Fruit fly (Drosophila melanogaster) whole organism, embryonic: ENCODE data around the gene Dok.

Experiments
- Atf6 ChIP-seq: fragments of 200-800 bp; sonication (Bioruptor generic); IDR thresholded peaks from 2 replicates; pipeline ENCODE4 v1.3.6; 2022; ENCODE audit warnings: missing biosample characterization, missing genetic modification characterization
- CG10321 ChIP-seq: fragments of 200-800 bp; sonication (Bioruptor generic); IDR thresholded peaks from 2 replicates; pipeline ENCODE4 v1.3.6; 2022; ENCODE audit warnings: missing biosample characterization, missing genetic modification characterization
- CG10654 ChIP-seq: fragments of 200-800 bp; sonication (Bioruptor generic); optimal IDR thresholded peaks from 2 replicates; lab custom pipeline; 2016; ENCODE audit warnings: missing biosample characterization, missing genetic modification characterization
- CG13123 ChIP-seq: fragments of 200-800 bp; sonication (Bioruptor generic); optimal IDR thresholded peaks from 2 replicates; lab custom pipeline; 2016; ENCODE audit warnings: missing biosample characterization, missing genetic modification characterization
- CG13624 ChIP-seq: fragments of 200-800 bp; sonication (Bioruptor generic); optimal IDR thresholded peaks from 2 replicates; lab custom pipeline; 2016; ENCODE audit warnings: missing biosample characterization, missing genetic modification characterization
- CG13894 ChIP-seq: fragments of 200-800 bp; sonication (Bioruptor generic); optimal IDR thresholded peaks from 3 replicates; lab custom pipeline; 2018; ENCODE audit warnings: missing biosample characterization, mild to moderate bottlenecking, missing genetic modification characterization, moderate library complexity
- CG15514 ChIP-seq: fragments of 200-800 bp; sonication (Bioruptor generic); optimal IDR thresholded peaks from 3 replicates; lab custom pipeline; 2017; ENCODE audit warnings: missing biosample characterization, missing genetic modification characterization, mild to moderate bottlenecking, moderate library complexity, missing genetic modification reagents
- CG32767 ChIP-seq: fragments of 200-800 bp; sonication (Bioruptor generic); IDR thresholded peaks from 2 replicates; pipeline ENCODE4 v1.3.6; 2022; ENCODE audit warnings: missing biosample characterization, missing genetic modification characterization
- CG6272 ChIP-seq: fragments of 200-800 bp; sonication (Bioruptor generic); IDR thresholded peaks from 2 replicates; pipeline ENCODE4 v1.3.6; 2022; ENCODE audit warnings: missing biosample characterization, missing genetic modification characterization
- CG6765 ChIP-seq: fragments of 200-800 bp; sonication (Bioruptor generic); optimal IDR thresholded peaks from 3 replicates; lab custom pipeline; 2017; ENCODE audit warnings: missing biosample characterization, mild to moderate bottlenecking, missing genetic modification characterization
- CG9437 ChIP-seq: fragments of 200-800 bp; sonication (Bioruptor generic); optimal IDR thresholded peaks from 2 replicates; lab custom pipeline; 2018; ENCODE audit warnings: missing biosample characterization, mild to moderate bottlenecking, missing genetic modification characterization
- CG9817 ChIP-seq: fragments of 200-800 bp; sonication (Bioruptor generic); optimal IDR thresholded peaks from 2 replicates; lab custom pipeline; 2018; ENCODE audit warnings: missing biosample characterization, mild to moderate bottlenecking, missing genetic modification characterization, moderate library complexity
- D19A ChIP-seq: fragments of 200-800 bp; optimal IDR thresholded peaks from 3 replicates; lab custom pipeline; 2019; ENCODE audit warnings: missing biosample characterization, mild to moderate bottlenecking, missing genetic modification characterization, moderate library complexity
- Dfd ChIP-seq, 2 experiments: fragments of >200 bp; optimal IDR thresholded peaks; 2 replicates each; lab custom pipeline; 2017; ENCODE audit warnings: missing biosample characterization in 2 of 2, missing genetic modification characterization in 2 of 2
- Dref ChIP-seq: fragments of 200-800 bp; sonication (Bioruptor generic); IDR thresholded peaks from 2 replicates; pipeline ENCODE4 v1.3.6; 2022; ENCODE audit warnings: missing biosample characterization, missing genetic modification characterization
- ERR ChIP-seq: fragments of 200-800 bp; sonication (Bioruptor generic); optimal IDR thresholded peaks from 2 replicates; lab custom pipeline; 2016; ENCODE audit warnings: missing biosample characterization, missing genetic modification characterization
- Elba2 ChIP-seq: fragments of 200-800 bp; sonication (Bioruptor generic); optimal IDR thresholded peaks from 3 replicates; lab custom pipeline; 2016; ENCODE audit warnings: missing biosample characterization, missing genetic modification characterization
- Ets97D ChIP-seq: fragments of 200-800 bp; sonication (Bioruptor generic); optimal IDR thresholded peaks from 3 replicates; lab custom pipeline; 2016; ENCODE audit warnings: missing biosample characterization, missing genetic modification characterization
- Fer1 ChIP-seq: fragments of 200-800 bp; sonication (Bioruptor generic); optimal IDR thresholded peaks from 2 replicates; lab custom pipeline; 2017; ENCODE audit warnings: missing biosample characterization, mild to moderate bottlenecking, missing genetic modification characterization
- MESR4 ChIP-seq: fragments of 200-800 bp; sonication (Bioruptor generic); optimal IDR thresholded peaks from 2 replicates; lab custom pipeline; 2018; ENCODE audit warnings: missing biosample characterization, mild to moderate bottlenecking, missing genetic modification characterization, moderate library complexity
- Med ChIP-seq: fragments of 200-800 bp; sonication (Bioruptor generic); peaks from one replicate; lab custom pipeline; 2016; ENCODE audit warnings: missing biosample characterization, missing genetic modification characterization, mild to moderate bottlenecking, inconsistent platforms, moderate library complexity
- NC2α ChIP-seq: fragments of 200-800 bp; sonication (Bioruptor generic); optimal IDR thresholded peaks from 2 replicates; lab custom pipeline; 2016; ENCODE audit warnings: missing biosample characterization, missing genetic modification characterization
- Oli ChIP-seq: fragments of 200-800 bp; sonication (Bioruptor generic); optimal IDR thresholded peaks from 2 replicates; lab custom pipeline; 2018; ENCODE audit warnings: missing biosample characterization, mild to moderate bottlenecking, missing genetic modification characterization, moderate library complexity
- Optix ChIP-seq: fragments of 200-800 bp; sonication (Bioruptor generic); IDR thresholded peaks from 3 replicates; pipeline ENCODE4 v1.3.6; 2022; ENCODE audit warnings: missing biosample characterization, missing genetic modification characterization
- PHDP ChIP-seq: fragments of 200-800 bp; sonication (Bioruptor generic); optimal IDR thresholded peaks from 3 replicates; lab custom pipeline; 2018; ENCODE audit warnings: missing biosample characterization, mild to moderate bottlenecking, missing genetic modification characterization, moderate library complexity
- Ptx1 ChIP-seq: fragments of 200-800 bp; sonication (Bioruptor generic); IDR thresholded peaks from 2 replicates; pipeline ENCODE4 v1.3.6; 2022; ENCODE audit warnings: missing biosample characterization, missing genetic modification characterization
- Sox100B ChIP-seq: fragments of 200-800 bp; sonication (Bioruptor generic); optimal IDR thresholded peaks from 3 replicates; lab custom pipeline; 2018; ENCODE audit warnings: missing biosample characterization, mild to moderate bottlenecking, missing genetic modification characterization
- YL-1 ChIP-seq: fragments of 200-800 bp; sonication (Bioruptor generic); optimal IDR thresholded peaks from 3 replicates; lab custom pipeline; 2017; ENCODE audit warnings: missing biosample characterization, mild to moderate bottlenecking, missing genetic modification characterization
- abd-A ChIP-seq: fragments of 200-800 bp; sonication (Bioruptor generic); optimal IDR thresholded peaks from 3 replicates; lab custom pipeline; 2019; ENCODE audit warnings: missing biosample characterization, mild to moderate bottlenecking, missing genetic modification characterization, moderate library complexity
- bowl ChIP-seq: fragments of 200-800 bp; sonication (Bioruptor generic); IDR thresholded peaks from 2 replicates; pipeline ENCODE4 v1.3.6; 2022; ENCODE audit warnings: missing biosample characterization, missing genetic modification characterization
- bsh ChIP-seq, 2 experiments: fragments of 200-800 bp; sonication (Bioruptor generic); optimal IDR thresholded peaks; 2 replicates each; lab custom pipeline; 2017 to 2018; ENCODE audit warnings: mild to moderate bottlenecking in 2 of 2, missing biosample characterization in 2 of 2, missing genetic modification characterization in 2 of 2, moderate library complexity in 1 of 2
- btn ChIP-seq: fragments of 200-800 bp; sonication (Bioruptor generic); optimal IDR thresholded peaks from 2 replicates; lab custom pipeline; 2016; ENCODE audit warnings: missing biosample characterization, missing genetic modification characterization
- ci ChIP-seq: fragments of 200-800 bp; sonication (Bioruptor generic); IDR thresholded peaks from 3 replicates; pipeline ENCODE4 v1.3.6; 2022; ENCODE audit warnings: missing biosample characterization, missing genetic modification characterization
- crol ChIP-seq: fragments of 200-800 bp; sonication (Bioruptor generic); IDR thresholded peaks from 2 replicates; pipeline ENCODE4 v1.3.6; 2022; ENCODE audit warnings: missing biosample characterization, missing genetic modification characterization
- crp ChIP-seq, 2 experiments: fragments of 200-800 bp; sonication (Bioruptor generic); optimal IDR thresholded peaks; 2 replicates in 1 of 2; 3 replicates in 1 of 2; lab custom pipeline; 2017; ENCODE audit warnings: missing biosample characterization in 2 of 2, missing genetic modification characterization in 2 of 2, mild to moderate bottlenecking in 1 of 2, moderate library complexity in 1 of 2
- cwo ChIP-seq: fragments of 200-800 bp; sonication (Bioruptor generic); optimal IDR thresholded peaks from 3 replicates; lab custom pipeline; 2017; ENCODE audit warnings: missing biosample characterization, missing genetic modification characterization, mild to moderate bottlenecking, moderate library complexity, missing genetic modification reagents
- dmrt99B ChIP-seq: fragments of 200-800 bp; sonication (Bioruptor generic); optimal IDR thresholded peaks from 2 replicates; lab custom pipeline; 2018; ENCODE audit warnings: missing biosample characterization, mild to moderate bottlenecking, missing genetic modification characterization, moderate library complexity
- grau ChIP-seq: fragments of 200-800 bp; optimal IDR thresholded peaks from 3 replicates; lab custom pipeline; 2019; ENCODE audit warnings: missing biosample characterization, mild to moderate bottlenecking, missing genetic modification characterization, moderate library complexity
- grn ChIP-seq: fragments of 200-800 bp; sonication (Bioruptor generic); optimal IDR thresholded peaks from 3 replicates; lab custom pipeline; 2017; ENCODE audit warnings: missing biosample characterization, missing genetic modification characterization
- ind ChIP-seq: fragments of 200-800 bp; sonication (Bioruptor generic); optimal IDR thresholded peaks from 3 replicates; lab custom pipeline; 2016; ENCODE audit warnings: missing biosample characterization, missing genetic modification characterization
- lab ChIP-seq: fragments of 200-800 bp; sonication (Bioruptor generic); optimal IDR thresholded peaks from 3 replicates; lab custom pipeline; 2017; ENCODE audit warnings: missing biosample characterization, missing genetic modification characterization, mild to moderate bottlenecking, moderate library complexity, missing genetic modification reagents
- odd ChIP-seq: fragments of 200-800 bp; sonication (Bioruptor generic); optimal IDR thresholded peaks from 2 replicates; lab custom pipeline; 2017; ENCODE audit warnings: missing biosample characterization, mild to moderate bottlenecking, missing genetic modification characterization
- psq ChIP-seq: fragments of 200-800 bp; sonication (Bioruptor generic); optimal IDR thresholded peaks from 2 replicates; lab custom pipeline; 2017; ENCODE audit warnings: missing biosample characterization, missing genetic modification characterization
- rib ChIP-seq: fragments of 200-800 bp; sonication (Bioruptor generic); IDR thresholded peaks from 2 replicates; pipeline ENCODE4 v1.3.6; 2022; ENCODE audit warnings: missing biosample characterization, missing genetic modification characterization
- run ChIP-seq: fragments of 200-800 bp; sonication (Bioruptor generic); optimal IDR thresholded peaks from 3 replicates; lab custom pipeline; 2018; ENCODE audit warnings: missing biosample characterization, mild to moderate bottlenecking, missing genetic modification characterization
- sim ChIP-seq: fragments of 200-800 bp; sonication (Bioruptor generic); IDR thresholded peaks from 2 replicates; pipeline ENCODE4 v1.3.6; 2022; ENCODE audit warnings: missing biosample characterization, missing genetic modification characterization
- tx ChIP-seq: fragments of 200-800 bp; sonication (Bioruptor generic); optimal IDR thresholded peaks from 2 replicates; lab custom pipeline; 2016; ENCODE audit warnings: missing biosample characterization, missing genetic modification characterization
- wek ChIP-seq: fragments of 200-800 bp; sonication (Bioruptor generic); optimal IDR thresholded peaks from 3 replicates; lab custom pipeline; 2018; ENCODE audit warnings: missing biosample characterization, mild to moderate bottlenecking, missing genetic modification characterization, moderate library complexity
- zen ChIP-seq: fragments of 200-800 bp; sonication (Bioruptor generic); optimal IDR thresholded peaks from 3 replicates; lab custom pipeline; 2018; ENCODE audit warnings: missing biosample characterization, mild to moderate bottlenecking, missing genetic modification characterization, moderate library complexity

The Dok gene

dm6 chrX:7317214-7318210 lies 6.5 kb upstream of the Dok start (continued):
- TF ChIP-seq CG32767 (GFP tag; lab: Robert Waterston, UW) (0 out of 2 replicates have a peak, but pooled peaks have one; percentile 13), psq (no peak), Optix (GFP tag; lab: Robert Waterston, UW) (no peak), D19A (tag; lab: Kevin White, UChicago) (no peak), abd-A (tag; lab: Kevin White, UChicago) (peak; percentile 68), Dfd (GFP tag; optimal IDR thresholded peaks at IDR 0.05; lab: Kevin White, UChicago) (no peak), grau (tag; lab: Kevin White, UChicago) (no peak), CG6272 (GFP tag; lab: Robert Waterston, UW) (no peak), tx (no peak), zen (tag; lab: Kevin White, UChicago) (no peak), Atf6 (GFP tag; lab: Robert Waterston, UW) (no peak), Elba2 (GFP tag; lab: Kevin White, UChicago) (no peak), YL-1 (GFP tag; lab: Kevin White, UChicago) (no peak), wek (peak; percentile 9), sim (GFP tag; lab: Robert Waterston, UW) (no peak), CG13624 (GFP tag; lab: Kevin White, UChicago) (no peak), CG6765 (GFP tag; lab: Kevin White, UChicago) (no peak), MESR4 (no peak), CG13123 (GFP tag; lab: Kevin White, UChicago) (no peak), CG9437 (no peak), Dref (no peak), CG15514 (GFP tag; lab: Kevin White, UChicago) (no peak), ERR (GFP tag; lab: Kevin White, UChicago) (no peak), Ptx1 (GFP tag; lab: Robert Waterston, UW) (no peak), ind (GFP tag; lab: Kevin White, UChicago) (no peak), PHDP (tag; lab: Kevin White, UChicago) (no peak), crol (GFP tag; lab: Robert Waterston, UW) (peak; percentile 84), odd (GFP tag; lab: Kevin White, UChicago) (peak; percentile 19), CG10321 (GFP tag; lab: Robert Waterston, UW) (no peak), Oli (tag; lab: Kevin White, UChicago) (no peak), Med (GFP tag; lab: Kevin White, UChicago) (peak; percentile 95), bsh (GFP tag; optimal IDR thresholded peaks at IDR 0.05; lab: Kevin White, UChicago) (no peak), Fer1 (GFP tag; lab: Kevin White, UChicago) (no peak), grn (GFP tag; lab: Kevin White, UChicago) (peak; percentile 86), CG9817 (tag; lab: Kevin White, UChicago) (no peak), crp (GFP tag; optimal IDR thresholded peaks at IDR 0.05; lab: Kevin White, UChicago) (no peak), rib (GFP tag; lab: Robert Waterston, UW) (no peak), run (tag; lab: Kevin White, UChicago) (peak; percentile 2), lab (GFP tag; lab: Kevin White, UChicago) (peak; percentile 38), bowl (GFP tag; lab: Robert Waterston, UW) (no peak), ci (GFP tag; lab: Robert Waterston, UW) (no peak; the same call in 2 of the 3 replicates), CG10654 (GFP tag; lab: Kevin White, UChicago) (no peak), NC2α (GFP tag; lab: Kevin White, UChicago) (no peak), Sox100B (no peak), dmrt99B (no peak), CG13894 (tag; lab: Kevin White, UChicago) (peak; percentile 67), Ets97D (GFP tag; lab: Kevin White, UChicago) (no peak), btn (GFP tag; lab: Kevin White, UChicago) (no peak), cwo (GFP tag; lab: Kevin White, UChicago) (peak; percentile 7)
